Worm (Caenorhabditis elegans) whole organism, mixed stage, embryonic: Measurements from ENCODE around the gene Y2H9A.6.

Source experiments
- bed-3 ChIP-seq: fragments of 200-800 bp; sonication (Bioruptor generic); optimal IDR thresholded peaks from 3 replicates; lab custom pipeline; 2018; ENCODE audit warnings: mild to moderate bottlenecking, missing genetic modification characterization, moderate library complexity, missing compliant biosample characterization
- blmp-1 ChIP-seq: fragments of 150-350 bp; optimal IDR thresholded peaks from 2 replicates; lab custom pipeline; 2014; ENCODE audit warnings: missing biosample characterization, missing genetic modification characterization
- hlh-1 ChIP-seq: fragments of 150-350 bp; optimal IDR thresholded peaks from 2 replicates; lab custom pipeline; 2014; ENCODE audit warnings: missing biosample characterization, missing genetic modification reagents, missing genetic modification characterization
- lin-13 ChIP-seq: fragments of 150-350 bp; optimal IDR thresholded peaks from 2 replicates; lab custom pipeline; 2014; ENCODE audit warnings: missing biosample characterization, missing genetic modification characterization
- lsy-2 ChIP-seq: fragments of 150-350 bp; optimal IDR thresholded peaks from 2 replicates; lab custom pipeline; 2014; ENCODE audit warnings: missing biosample characterization, missing genetic modification characterization
- nhr-237 ChIP-seq: fragments of 150-350 bp; optimal IDR thresholded peaks from 2 replicates; lab custom pipeline; 2014; ENCODE audit warnings: missing biosample characterization, missing genetic modification characterization
- nhr-28 ChIP-seq: fragments of 150-350 bp; optimal IDR thresholded peaks from 2 replicates; lab custom pipeline; 2014; ENCODE audit warnings: missing biosample characterization, missing genetic modification characterization
- nhr-76 ChIP-seq: sonication (generic microtip); optimal IDR thresholded peaks from 2 replicates; lab custom pipeline; 2017; ENCODE audit warnings: missing biosample characterization, missing genetic modification characterization
- snpc-4 ChIP-seq: fragments of 150-350 bp; optimal IDR thresholded peaks from 2 replicates; lab custom pipeline; 2014; ENCODE audit warnings: missing biosample characterization, missing genetic modification characterization
- ztf-11 ChIP-seq: fragments of 150-350 bp; optimal IDR thresholded peaks from 2 replicates; lab custom pipeline; 2014; ENCODE audit warnings: missing biosample characterization, missing genetic modification characterization

ce11 chrV:13423045-13423444 lies 20.6 kb upstream of the Y2H9A.6 start, which contains the start of gene srv-9:
- TF ChIP-seq snpc-4 (tag; lab: Kevin White, UChicago), result no peak
- no peak for TF ChIP-seq nhr-28 (tag; lab: Kevin White, UChicago)
- TF ChIP-seq nhr-237 (tag; lab: Kevin White, UChicago), result no peak
- no peak for TF ChIP-seq lsy-2
- no peak for TF ChIP-seq bed-3 (GFP tag; lab: Kevin White, UChicago)
- TF ChIP-seq hlh-1, result no peak
- no peak for TF ChIP-seq nhr-76 (tag; lab: Kevin White, UChicago)
- TF ChIP-seq blmp-1 (tag; lab: Kevin White, UChicago), result no peak
- no peak for TF ChIP-seq ztf-11 (tag; lab: Kevin White, UChicago)
- TF ChIP-seq lin-13 (tag; lab: Kevin White, UChicago), result no peak
